Fruit fly (Drosophila melanogaster) whole organism, embryonic: ENCODE data around the gene plum.

Source experiments
- Aef1 ChIP-seq: fragments of 200-800 bp; sonication (Bioruptor generic); IDR thresholded peaks from 3 replicates; pipeline ENCODE4 v1.3.6; 2022; ENCODE audit warnings: missing biosample characterization, missing genetic modification characterization
- Atf3 ChIP-seq: fragments of 200-800 bp; sonication (Bioruptor generic); optimal IDR thresholded peaks from 3 replicates; lab custom pipeline; 2016; ENCODE audit warnings: missing biosample characterization, missing genetic modification characterization
- Awh ChIP-seq: fragments of 200-800 bp; sonication (Bioruptor generic); IDR thresholded peaks from 2 replicates; pipeline ENCODE4, ENCODE4 v1.3.6; 2022; ENCODE audit warnings: missing biosample characterization, missing genetic modification characterization
- BEAF-32 ChIP-seq: fragments of 200-800 bp; sonication (Bioruptor generic); optimal IDR thresholded peaks from 3 replicates; lab custom pipeline; 2017; ENCODE audit warnings: missing biosample characterization, missing genetic modification characterization, mild to moderate bottlenecking, moderate library complexity, missing genetic modification reagents
- CG10431 ChIP-seq: fragments of 200-800 bp; sonication (Bioruptor generic); optimal IDR thresholded peaks from 3 replicates; lab custom pipeline; 2018; ENCODE audit warnings: missing biosample characterization, mild to moderate bottlenecking, missing genetic modification characterization
- CG11504 ChIP-seq: fragments of 200-800 bp; sonication (Bioruptor generic); optimal IDR thresholded peaks from 3 replicates; lab custom pipeline; 2019; ENCODE audit warnings: missing biosample characterization, mild to moderate bottlenecking, missing genetic modification characterization, moderate library complexity
- CG11723 ChIP-seq: fragments of 200-800 bp; sonication (Bioruptor generic); optimal IDR thresholded peaks from 2 replicates; lab custom pipeline; 2017; ENCODE audit warnings: missing biosample characterization, mild to moderate bottlenecking, missing genetic modification characterization
- CG12104 ChIP-seq: fragments of 200-800 bp; sonication (Bioruptor generic); optimal IDR thresholded peaks from 3 replicates; lab custom pipeline; 2016; ENCODE audit warnings: missing biosample characterization, missing genetic modification characterization
- CG14014 ChIP-seq: fragments of 200-800 bp; sonication (Bioruptor generic); IDR thresholded peaks from 2 replicates; pipeline ENCODE4 v1.3.6; 2022; ENCODE audit warnings: missing biosample characterization, missing genetic modification characterization
- CG1529 ChIP-seq: fragments of 200-800 bp; sonication (Bioruptor generic); optimal IDR thresholded peaks from 3 replicates; lab custom pipeline; 2018; ENCODE audit warnings: missing biosample characterization, missing genetic modification characterization
- CG15601 ChIP-seq: fragments of 200-800 bp; sonication (Bioruptor generic); optimal IDR thresholded peaks from 3 replicates; lab custom pipeline; 2019; ENCODE audit warnings: missing biosample characterization, mild to moderate bottlenecking, missing genetic modification characterization, moderate library complexity
- CG17361 ChIP-seq: fragments of 200-800 bp; sonication (Bioruptor generic); IDR thresholded peaks from 3 replicates; pipeline ENCODE4 v1.3.6; 2022; ENCODE audit warnings: missing biosample characterization, missing genetic modification characterization
- CG17612 ChIP-seq: fragments of 200-800 bp; sonication (Bioruptor generic); IDR thresholded peaks from 2 replicates; pipeline ENCODE4 v1.3.6; 2022; ENCODE audit warnings: missing biosample characterization, missing genetic modification characterization
- CG18764 ChIP-seq: fragments of 200-800 bp; sonication (Bioruptor generic); optimal IDR thresholded peaks from 3 replicates; lab custom pipeline; 2016; ENCODE audit warnings: missing biosample characterization, missing genetic modification characterization
- CG31365 ChIP-seq: fragments of 200-800 bp; sonication (Bioruptor generic); optimal IDR thresholded peaks from 2 replicates; lab custom pipeline; 2018; ENCODE audit warnings: missing biosample characterization, mild to moderate bottlenecking, missing genetic modification characterization
- CG33213 ChIP-seq: fragments of 200-800 bp; sonication (Bioruptor generic); optimal IDR thresholded peaks from 3 replicates; lab custom pipeline; 2016; ENCODE audit warnings: missing biosample characterization, missing genetic modification characterization
- CG4360 ChIP-seq: fragments of 200-800 bp; sonication (Bioruptor generic); IDR thresholded peaks from 2 replicates; pipeline ENCODE4 v1.3.6; 2022; ENCODE audit warnings: missing biosample characterization, missing genetic modification characterization
- CG6272 ChIP-seq: fragments of 200-800 bp; sonication (Bioruptor generic); IDR thresholded peaks from 2 replicates; pipeline ENCODE4 v1.3.6; 2022; ENCODE audit warnings: missing biosample characterization, missing genetic modification characterization
- CG6683 ChIP-seq: fragments of 200-800 bp; sonication (Bioruptor generic); optimal IDR thresholded peaks from 2 replicates; lab custom pipeline; 2017; ENCODE audit warnings: missing biosample characterization, mild to moderate bottlenecking, missing genetic modification characterization, missing genetic modification reagents
- CG7357 ChIP-seq: fragments of 200-800 bp; sonication (Bioruptor generic); IDR thresholded peaks from 3 replicates; pipeline ENCODE4 v1.3.6; 2022; ENCODE audit warnings: missing biosample characterization, missing genetic modification characterization
- CG8765 ChIP-seq: fragments of 200-800 bp; sonication (Bioruptor generic); IDR thresholded peaks from 2 replicates; pipeline ENCODE4 v1.3.6; 2022; ENCODE audit warnings: missing biosample characterization, missing genetic modification characterization
- CG8924 ChIP-seq: fragments of 200-800 bp; optimal IDR thresholded peaks from 3 replicates; lab custom pipeline; 2019; ENCODE audit warnings: missing biosample characterization, mild to moderate bottlenecking, missing genetic modification characterization, moderate library complexity
- CG9932 ChIP-seq: fragments of 200-800 bp; sonication (Bioruptor generic); IDR thresholded peaks from 2 replicates; pipeline ENCODE4 v1.3.6; 2022; ENCODE audit warnings: missing biosample characterization, missing genetic modification characterization
- Chrac-16 ChIP-seq: fragments of 200-800 bp; sonication (Bioruptor generic); optimal IDR thresholded peaks from 3 replicates; lab custom pipeline; 2016; ENCODE audit warnings: missing biosample characterization, missing genetic modification characterization
- E2f1 ChIP-seq: fragments of 200-800 bp; sonication (Bioruptor generic); IDR thresholded peaks from 2 replicates; pipeline ENCODE4 v1.3.6; 2022; ENCODE audit warnings: missing biosample characterization, missing genetic modification characterization
- Elba2 ChIP-seq: fragments of 200-800 bp; sonication (Bioruptor generic); optimal IDR thresholded peaks from 3 replicates; lab custom pipeline; 2016; ENCODE audit warnings: missing biosample characterization, missing genetic modification characterization
- Ets97D ChIP-seq: fragments of 200-800 bp; sonication (Bioruptor generic); optimal IDR thresholded peaks from 3 replicates; lab custom pipeline; 2016; ENCODE audit warnings: missing biosample characterization, missing genetic modification characterization
- HLH54F ChIP-seq: fragments of 200-800 bp; sonication (Bioruptor generic); optimal IDR thresholded peaks from 3 replicates; lab custom pipeline; 2016; ENCODE audit warnings: missing biosample characterization, missing genetic modification characterization
- HLHmδ ChIP-seq: fragments of 200-800 bp; sonication (Bioruptor generic); optimal IDR thresholded peaks from 2 replicates; lab custom pipeline; 2018; ENCODE audit warnings: missing biosample characterization, mild to moderate bottlenecking, missing genetic modification characterization, moderate library complexity
- Hey ChIP-seq: fragments of 200-800 bp; sonication (Bioruptor generic); optimal IDR thresholded peaks from 3 replicates; lab custom pipeline; 2018; ENCODE audit warnings: missing biosample characterization, mild to moderate bottlenecking, missing genetic modification characterization
- Hr51 ChIP-seq, 2 experiments: fragments of 200-800 bp; sonication (Bioruptor generic); optimal IDR thresholded peaks; 2 replicates in 1 of 2; 3 replicates in 1 of 2; lab custom pipeline; 2016 to 2018; ENCODE audit warnings: missing biosample characterization in 2 of 2, missing genetic modification characterization in 2 of 2, mild to moderate bottlenecking in 1 of 2, moderate library complexity in 1 of 2
- Mad ChIP-seq: fragments of 200-800 bp; sonication (Bioruptor generic); optimal IDR thresholded peaks from 2 replicates; lab custom pipeline; 2016; ENCODE audit warnings: missing biosample characterization, missing genetic modification characterization
- Ravus ChIP-seq: fragments of 200-800 bp; sonication (Bioruptor generic); IDR thresholded peaks from 2 replicates; pipeline ENCODE4 v1.3.6; 2022; ENCODE audit warnings: missing biosample characterization, missing genetic modification characterization
- Sox102F ChIP-seq: fragments of 200-800 bp; sonication (Bioruptor generic); optimal IDR thresholded peaks from 2 replicates; lab custom pipeline; 2018; ENCODE audit warnings: missing biosample characterization, mild to moderate bottlenecking, missing genetic modification characterization, moderate library complexity
- YL-1 ChIP-seq: fragments of 200-800 bp; sonication (Bioruptor generic); optimal IDR thresholded peaks from 3 replicates; lab custom pipeline; 2017; ENCODE audit warnings: missing biosample characterization, mild to moderate bottlenecking, missing genetic modification characterization
- ase ChIP-seq: fragments of 200-800 bp; sonication (Bioruptor generic); IDR thresholded peaks from 3 replicates; pipeline ENCODE4 v1.3.6; 2022; ENCODE audit warnings: missing biosample characterization, missing genetic modification characterization
- ash1 ChIP-seq: fragments of 200-800 bp; sonication (Bioruptor generic); optimal IDR thresholded peaks from 2 replicates; lab custom pipeline; 2018; ENCODE audit warnings: missing biosample characterization, mild to moderate bottlenecking, missing genetic modification characterization
- bbx ChIP-seq: fragments of 200-800 bp; sonication (Bioruptor generic); IDR thresholded peaks from 2 replicates; pipeline ENCODE4 v1.3.6; 2022; ENCODE audit warnings: missing biosample characterization, missing genetic modification characterization; ENCODE audit not compliant: partially characterized antibody
- caup ChIP-seq: fragments of 200-800 bp; sonication (Bioruptor generic); optimal IDR thresholded peaks from 3 replicates; lab custom pipeline; 2017; ENCODE audit warnings: missing biosample characterization, mild to moderate bottlenecking, missing genetic modification characterization, moderate library complexity; ENCODE audit not compliant: severe bottlenecking
- chn ChIP-seq: fragments of 200-800 bp; sonication (Bioruptor generic); optimal IDR thresholded peaks from 2 replicates; lab custom pipeline; 2016; ENCODE audit warnings: missing biosample characterization, missing genetic modification characterization
- fd3F ChIP-seq: fragments of 200-800 bp; sonication (Bioruptor generic); optimal IDR thresholded peaks from 2 replicates; lab custom pipeline; 2018; ENCODE audit warnings: missing biosample characterization, mild to moderate bottlenecking, missing genetic modification characterization, moderate library complexity
- grau ChIP-seq: fragments of 200-800 bp; optimal IDR thresholded peaks from 3 replicates; lab custom pipeline; 2019; ENCODE audit warnings: missing biosample characterization, mild to moderate bottlenecking, missing genetic modification characterization, moderate library complexity
- hb ChIP-seq: fragments of 200-800 bp; sonication (Bioruptor generic); IDR thresholded peaks from 3 replicates; pipeline ENCODE4 v1.3.6; 2022; ENCODE audit warnings: missing biosample characterization, missing genetic modification characterization; ENCODE audit not compliant: partially characterized antibody
- her ChIP-seq: fragments of 200-800 bp; sonication (Bioruptor generic); optimal IDR thresholded peaks from 2 replicates; lab custom pipeline; 2016; ENCODE audit warnings: missing biosample characterization, missing genetic modification characterization
- odd ChIP-seq: fragments of 200-800 bp; sonication (Bioruptor generic); optimal IDR thresholded peaks from 2 replicates; lab custom pipeline; 2017; ENCODE audit warnings: missing biosample characterization, mild to moderate bottlenecking, missing genetic modification characterization
- sd ChIP-seq: fragments of 200-800 bp; sonication (Bioruptor generic); optimal IDR thresholded peaks from 3 replicates; lab custom pipeline; 2018; ENCODE audit warnings: missing biosample characterization, mild to moderate bottlenecking, missing genetic modification characterization, moderate library complexity
- seq ChIP-seq: fragments of 200-800 bp; sonication (Bioruptor generic); IDR thresholded peaks from 2 replicates; pipeline ENCODE4 v1.3.6; 2022; ENCODE audit warnings: missing biosample characterization, missing genetic modification characterization
- sug ChIP-seq: fragments of 200-800 bp; optimal IDR thresholded peaks from 2 replicates; lab custom pipeline; 2019; ENCODE audit warnings: missing biosample characterization, mild to moderate bottlenecking, missing genetic modification characterization, moderate library complexity
- tap ChIP-seq: fragments of 200-800 bp; optimal IDR thresholded peaks from 3 replicates; lab custom pipeline; 2019; ENCODE audit warnings: missing biosample characterization, mild to moderate bottlenecking, missing genetic modification characterization, moderate library complexity
- toy ChIP-seq: fragments of 200-800 bp; sonication (Bioruptor generic); IDR thresholded peaks from 2 replicates; pipeline ENCODE4 v1.3.6; 2022; ENCODE audit warnings: missing biosample characterization, missing genetic modification characterization
- wor ChIP-seq: fragments of 200-800 bp; sonication (Bioruptor generic); IDR thresholded peaks from 2 replicates; pipeline ENCODE4 v1.3.6; 2022; ENCODE audit warnings: missing biosample characterization, missing genetic modification characterization

plum gene

dm6 chr3R:26536110-26536746 is 1.2 kb upstream of the plum start, which contains the start of gene scrib (continued):
- peak; percentile 80 for TF ChIP-seq grau (tag; lab: Kevin White, UChicago)
- TF ChIP-seq CG15601 (tag; lab: Kevin White, UChicago) = peak; percentile 65
- TF ChIP-seq sd = no peak
- TF ChIP-seq Ravus (GFP tag; lab: Robert Waterston, UW) = no peak
- no peak for TF ChIP-seq CG6272 (GFP tag; lab: Robert Waterston, UW)
- TF ChIP-seq Mad = no peak
- TF ChIP-seq CG11504 (tag; lab: Kevin White, UChicago) = peak; percentile 50
- peak; percentile 53 for TF ChIP-seq YL-1 (GFP tag; lab: Kevin White, UChicago)
- TF ChIP-seq CG31365 (tag; lab: Kevin White, UChicago) = no peak
- no peak for TF ChIP-seq toy
- peak; percentile 67 for TF ChIP-seq BEAF-32 (GFP tag; lab: Kevin White, UChicago)
- no peak for TF ChIP-seq CG12104 (GFP tag; lab: Kevin White, UChicago)
- no peak for TF ChIP-seq HLH54F (GFP tag; lab: Kevin White, UChicago)
- no peak for TF ChIP-seq CG9932 (GFP tag; lab: Robert Waterston, UW)
- TF ChIP-seq Hr51 (GFP tag; optimal IDR thresholded peaks at IDR 0.05; lab: Kevin White, UChicago) = peak in 1 of 2 experiments; percentile 33
- no peak for TF ChIP-seq Atf3 (GFP tag; lab: Kevin White, UChicago)
- no peak for TF ChIP-seq CG11723
- TF ChIP-seq CG18764 (GFP tag; lab: Kevin White, UChicago) = peak; percentile 33
- TF ChIP-seq bbx (GFP tag; lab: Robert Waterston, UW) = peak; percentile 62
- TF ChIP-seq chn (GFP tag; lab: Kevin White, UChicago) = no peak
- no peak for TF ChIP-seq Chrac-16 (GFP tag; lab: Kevin White, UChicago)
- TF ChIP-seq hb (GFP tag; lab: Robert Waterston, UW) = no peak
- TF ChIP-seq fd3F = no peak
- TF ChIP-seq CG7357 (GFP tag; lab: Robert Waterston, UW) = no peak
- TF ChIP-seq CG14014 (GFP tag; lab: Robert Waterston, UW) = no peak; the same call in 1 of the 2 replicates
- no peak for TF ChIP-seq CG8765
- TF ChIP-seq CG4360 (GFP tag; lab: Robert Waterston, UW) = peak; percentile 89
- TF ChIP-seq Awh = no peak
- TF ChIP-seq Elba2 = no peak
- TF ChIP-seq tap = peak; percentile 48
- peak; percentile 41 for TF ChIP-seq her (GFP tag; lab: Kevin White, UChicago)
- TF ChIP-seq Sox102F (GFP tag; lab: Kevin White, UChicago) = no peak
- TF ChIP-seq HLHmδ (GFP tag; lab: Kevin White, UChicago) = no peak
- no peak for TF ChIP-seq CG1529 (GFP tag; lab: Kevin White, UChicago)
- TF ChIP-seq caup (GFP tag; lab: Kevin White, UChicago) = peak; percentile 31
- no peak for TF ChIP-seq CG17612 (GFP tag; lab: Robert Waterston, UW)
- TF ChIP-seq CG33213 (GFP tag; lab: Kevin White, UChicago) = peak; percentile 88
- TF ChIP-seq Hey (tag; lab: Kevin White, UChicago) = no peak
- TF ChIP-seq odd (GFP tag; lab: Kevin White, UChicago) = no peak
- TF ChIP-seq E2f1 = no peak
- TF ChIP-seq wor (GFP tag; lab: Robert Waterston, UW) = no peak
- no peak; the same call in 2 of the 3 replicates for TF ChIP-seq CG17361 (GFP tag; lab: Robert Waterston, UW)
- TF ChIP-seq CG10431 (GFP tag; lab: Kevin White, UChicago) = no peak
- peak; percentile 68 for TF ChIP-seq Aef1 (GFP tag; lab: Robert Waterston, UW)
- TF ChIP-seq ash1 = peak; percentile 57
- TF ChIP-seq ase (GFP tag; lab: Robert Waterston, UW) = peak; percentile 58; the same call in 1 of the 3 replicates
- peak; percentile 16 for TF ChIP-seq CG8924 (tag; lab: Kevin White, UChicago)
- TF ChIP-seq Ets97D (GFP tag; lab: Kevin White, UChicago) = peak; percentile 93
- no peak for TF ChIP-seq seq (GFP tag; lab: Robert Waterston, UW)
- no peak for TF ChIP-seq CG6683
- peak; percentile 64 for TF ChIP-seq sug (tag; lab: Kevin White, UChicago)
